Worm (Caenorhabditis elegans) whole organism, young adult: Measurements from ENCODE around the gene egl-20.

Experiments used
- B0019.2 ChIP-seq: fragments of 200-800 bp; sonication (Bioruptor generic); conservative IDR thresholded peaks from 2 replicates; pipeline ENCODE4 v1.3.6; 2022; ENCODE audit warnings: missing genetic modification reagents, missing genetic modification characterization, missing compliant biosample characterization
- B0035.1 ChIP-seq: sonication (generic microtip); optimal IDR thresholded peaks from 2 replicates; lab custom pipeline; 2016; ENCODE audit warnings: missing genetic modification characterization, mild to moderate bottlenecking, missing compliant biosample characterization, missing genotype, missing genetic modification reagents
- B0336.3 ChIP-seq: fragments of 200-800 bp; sonication (Bioruptor generic); IDR thresholded peaks from 2 replicates; pipeline ENCODE4 v1.3.6; 2022; ENCODE audit warnings: missing genetic modification characterization, missing compliant biosample characterization
- F10E7.11 ChIP-seq: sonication (generic microtip); optimal IDR thresholded peaks from 2 replicates; lab custom pipeline; 2017; ENCODE audit warnings: mild to moderate bottlenecking, missing genetic modification characterization, moderate library complexity, missing compliant biosample characterization
- F37B4.10 ChIP-seq: fragments of 200-800 bp; sonication (Bioruptor generic); IDR thresholded peaks from 2 replicates; pipeline ENCODE4 v1.3.6; 2022; ENCODE audit warnings: missing genetic modification characterization, missing compliant biosample characterization
- K11D2.4 ChIP-seq: fragments of 200-800 bp; sonication (Bioruptor generic); IDR thresholded peaks from 2 replicates; pipeline ENCODE4 v1.3.6; 2022; ENCODE audit warnings: missing genetic modification reagents, missing genetic modification characterization, missing compliant biosample characterization
- Y79H2A.3 ChIP-seq: fragments of 200-800 bp; sonication (Bioruptor generic); conservative IDR thresholded peaks from 2 replicates; pipeline ENCODE4 v1.3.6; 2022; ENCODE audit warnings: missing genetic modification reagents, missing genetic modification characterization, missing compliant biosample characterization
- Y95B8A.8 ChIP-seq: fragments of 200-800 bp; sonication (Bioruptor generic); IDR thresholded peaks from 2 replicates; pipeline ENCODE4 v1.3.6; 2022; ENCODE audit warnings: missing genetic modification reagents, missing genetic modification characterization, missing compliant biosample characterization
- akir-1 ChIP-seq: fragments of 200-800 bp; sonication (Bioruptor generic); optimal IDR thresholded peaks from 2 replicates; lab custom pipeline; 2018; ENCODE audit warnings: mild to moderate bottlenecking, missing genetic modification characterization, moderate library complexity, missing compliant biosample characterization
- atf-7 ChIP-seq: sonication (generic microtip); optimal IDR thresholded peaks from 2 replicates; lab custom pipeline; 2017; ENCODE audit warnings: mild to moderate bottlenecking, missing genetic modification characterization, missing compliant biosample characterization
- athp-1 ChIP-seq: sonication (generic microtip); optimal IDR thresholded peaks from 2 replicates; lab custom pipeline; 2017; ENCODE audit warnings: mild to moderate bottlenecking, missing genetic modification characterization, missing compliant biosample characterization
- attf-5 ChIP-seq: fragments of 200-800 bp; sonication (Bioruptor generic); optimal IDR thresholded peaks from 2 replicates; lab custom pipeline; 2018; ENCODE audit warnings: mild to moderate bottlenecking, missing genetic modification characterization, missing compliant biosample characterization
- bed-2 ChIP-seq: fragments of 200-800 bp; sonication (Bioruptor generic); IDR thresholded peaks from 2 replicates; pipeline ENCODE4 v1.3.6; 2022; ENCODE audit warnings: missing genetic modification reagents, missing genetic modification characterization, missing compliant biosample characterization
- cebp-1 ChIP-seq, 2 experiments: fragments of 200-800 bp in 1 of 2; sonication (Bioruptor generic) in 1 of 2; sonication (generic microtip) in 1 of 2; IDR thresholded peaks in 1 of 2; optimal IDR thresholded peaks in 1 of 2; 2 replicates each; pipeline versions ENCODE4 v1.3.6 to Lab custom; 2017 to 2022; ENCODE audit warnings: missing compliant biosample characterization in 2 of 2, missing genetic modification characterization in 2 of 2, mild to moderate bottlenecking in 1 of 2, missing genetic modification reagents in 1 of 2, moderate library complexity in 1 of 2
- ceh-27 ChIP-seq: fragments of 200-800 bp; sonication (Bioruptor generic); optimal IDR thresholded peaks from 2 replicates; lab custom pipeline; 2018; ENCODE audit warnings: mild to moderate bottlenecking, missing genetic modification characterization, moderate library complexity, missing compliant biosample characterization
- ceh-58 ChIP-seq: fragments of 200-800 bp; sonication (Bioruptor generic); IDR thresholded peaks from 2 replicates; pipeline ENCODE4 v1.3.6; 2022; ENCODE audit warnings: missing genetic modification characterization, missing compliant biosample characterization
- dpff-1 ChIP-seq: sonication (generic microtip); optimal IDR thresholded peaks from 2 replicates; lab custom pipeline; 2017; ENCODE audit warnings: mild to moderate bottlenecking, missing genetic modification characterization, missing compliant biosample characterization
- efl-1 ChIP-seq: fragments of 150-350 bp; optimal IDR thresholded peaks from 2 replicates; lab custom pipeline; 2014; ENCODE audit warnings: missing biosample characterization, missing genetic modification reagents, missing genetic modification characterization
- egrh-3 ChIP-seq: fragments of 200-800 bp; sonication (Bioruptor generic); IDR thresholded peaks from 2 replicates; pipeline ENCODE4 v1.3.6; 2022; ENCODE audit warnings: missing genetic modification reagents, missing genetic modification characterization, missing compliant biosample characterization
- ekl-4 ChIP-seq: fragments of 200-800 bp; sonication (Bioruptor generic); IDR thresholded peaks from 2 replicates; pipeline ENCODE4 v1.3.6; 2022; ENCODE audit warnings: missing genetic modification reagents, missing genetic modification characterization, missing compliant biosample characterization
- hlh-12 ChIP-seq: sonication (generic microtip); optimal IDR thresholded peaks from 2 replicates; lab custom pipeline; 2016; ENCODE audit warnings: missing genetic modification characterization, missing compliant biosample characterization
- let-607 ChIP-seq, 2 experiments: fragments of 200-800 bp in 1 of 2; sonication (Bioruptor generic) in 1 of 2; sonication (generic microtip) in 1 of 2; optimal IDR thresholded peaks; 2 replicates each; lab custom pipeline; 2016 to 2018; ENCODE audit warnings: mild to moderate bottlenecking in 2 of 2, missing compliant biosample characterization in 2 of 2, missing genetic modification characterization in 2 of 2, moderate library complexity in 2 of 2, missing genotype in 1 of 2
- lir-1 ChIP-seq: fragments of 200-800 bp; sonication (Bioruptor generic); conservative IDR thresholded peaks from 2 replicates; pipeline ENCODE4 v1.3.6; 2022; ENCODE audit warnings: missing genetic modification reagents, missing genetic modification characterization, missing compliant biosample characterization
- lsl-1 ChIP-seq: fragments of 200-800 bp; sonication (Bioruptor generic); optimal IDR thresholded peaks from 2 replicates; lab custom pipeline; 2018; ENCODE audit warnings: mild to moderate bottlenecking, missing genetic modification characterization, moderate library complexity, missing compliant biosample characterization
- lsy-27 ChIP-seq: sonication (generic microtip); optimal IDR thresholded peaks from 2 replicates; lab custom pipeline; 2017; ENCODE audit warnings: missing genetic modification characterization, mild to moderate bottlenecking, missing compliant biosample characterization, antibody characterized with exemption, missing genotype, borderline replicate concordance; ENCODE audit not compliant: insufficient read depth
- madf-3 ChIP-seq: fragments of 200-800 bp; sonication (Bioruptor generic); IDR thresholded peaks from 2 replicates; pipeline ENCODE4 v1.3.6; 2022; ENCODE audit warnings: missing genetic modification reagents, missing genetic modification characterization, missing compliant biosample characterization
- madf-6 ChIP-seq: fragments of 200-800 bp; sonication (Bioruptor generic); IDR thresholded peaks from 2 replicates; pipeline ENCODE4 v1.3.6; 2022; ENCODE audit warnings: missing genetic modification reagents, missing genetic modification characterization, missing compliant biosample characterization
- madf-8 ChIP-seq: fragments of 200-800 bp; sonication (Bioruptor generic); conservative IDR thresholded peaks from 2 replicates; pipeline ENCODE4 v1.3.6; 2022; ENCODE audit warnings: missing genetic modification reagents, missing genetic modification characterization, missing compliant biosample characterization
- mcd-1 ChIP-seq: fragments of 200-800 bp; sonication (Bioruptor generic); IDR thresholded peaks from 2 replicates; pipeline ENCODE4 v1.3.6; 2022; ENCODE audit warnings: missing genetic modification reagents, missing genetic modification characterization, missing compliant biosample characterization
- mxl-1 ChIP-seq: sonication (generic microtip); optimal IDR thresholded peaks from 2 replicates; lab custom pipeline; 2016; ENCODE audit warnings: missing genetic modification characterization, missing compliant biosample characterization
- nfya-2 ChIP-seq: fragments of 200-800 bp; sonication (Bioruptor generic); IDR thresholded peaks from 2 replicates; pipeline ENCODE4 v1.3.6; 2022; ENCODE audit warnings: missing genetic modification reagents, missing genetic modification characterization, missing compliant biosample characterization
- rec-8 ChIP-seq, 2 experiments: sonication (generic microtip); optimal IDR thresholded peaks; 2 replicates each; lab custom pipeline; 2016; ENCODE audit warnings: mild to moderate bottlenecking in 2 of 2, missing genetic modification characterization in 2 of 2, missing genetic modification reagents in 2 of 2, missing genotype in 2 of 2, missing biosample characterization in 1 of 2, missing compliant biosample characterization in 1 of 2, moderate library complexity in 1 of 2
- sea-2 ChIP-seq: fragments of 200-800 bp; sonication (Bioruptor generic); IDR thresholded peaks from 2 replicates; pipeline ENCODE4 v1.3.6; 2022; ENCODE audit warnings: missing genetic modification characterization, missing compliant biosample characterization
- snpc-3.4 ChIP-seq: sonication (generic microtip); optimal IDR thresholded peaks from 2 replicates; lab custom pipeline; 2017; ENCODE audit warnings: missing genetic modification characterization, mild to moderate bottlenecking, missing compliant biosample characterization, antibody characterized with exemption, moderate library complexity, missing genotype, missing genetic modification reagents
- somi-1 ChIP-seq: fragments of 200-800 bp; sonication (Bioruptor generic); optimal IDR thresholded peaks from 2 replicates; lab custom pipeline; 2018; ENCODE audit warnings: mild to moderate bottlenecking, missing genetic modification characterization, missing compliant biosample characterization
- unc-62 ChIP-seq: fragments of 150-350 bp; optimal IDR thresholded peaks from 2 replicates; lab custom pipeline; 2014; ENCODE audit warnings: missing biosample characterization, missing genetic modification reagents, missing genetic modification characterization
- zfh-2 ChIP-seq: fragments of 200-800 bp; sonication (Bioruptor generic); conservative IDR thresholded peaks from 2 replicates; pipeline ENCODE4 v1.3.6; 2022; ENCODE audit warnings: missing genetic modification reagents, missing genetic modification characterization, missing compliant biosample characterization
- ztf-18 ChIP-seq: sonication (generic microtip); optimal IDR thresholded peaks from 2 replicates; lab custom pipeline; 2016; ENCODE audit warnings: missing genotype, mild to moderate bottlenecking, missing genetic modification characterization, missing compliant biosample characterization

egl-20 gene

DNA sequence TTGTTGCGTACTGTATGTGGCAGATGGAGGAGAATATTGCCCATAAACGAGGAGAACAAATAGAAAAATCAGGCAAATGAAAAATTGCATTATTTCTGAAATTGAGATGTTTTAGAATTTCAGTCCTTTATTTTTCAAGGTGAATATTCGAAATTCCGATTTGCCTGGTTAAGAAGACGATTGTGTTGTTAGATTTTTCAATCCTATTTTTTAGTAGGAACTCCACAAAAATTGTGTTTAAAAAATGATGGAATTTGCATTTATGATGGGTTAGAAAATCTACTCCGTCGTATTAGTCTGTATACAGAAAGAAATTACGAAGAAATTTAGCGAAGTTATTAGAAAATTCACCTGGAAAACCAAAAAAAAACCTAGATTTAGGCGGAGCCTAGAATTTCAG is at the start of gene egl-20:
TSS of gene egl-20 (minus strand) at position 101 of the 400 bp plus-strand sequence.
- TF ChIP-seq F37B4.10 (GFP tag; lab: Robert Waterston, UW), result no peak
- no peak for TF ChIP-seq mxl-1 (tag; lab: Kevin White, UChicago)
- TF ChIP-seq ceh-58 (GFP tag; lab: Robert Waterston, UW), result no peak
- no peak for TF ChIP-seq unc-62 (GFP tag; lab: Kevin White, UChicago)
- TF ChIP-seq zfh-2, result no peak
- no peak for TF ChIP-seq somi-1 (GFP tag; lab: Kevin White, UChicago)
- TF ChIP-seq ceh-27 (GFP tag; lab: Kevin White, UChicago), result no peak
- no peak for TF ChIP-seq attf-5 (GFP tag; lab: Kevin White, UChicago)
- TF ChIP-seq nfya-2 (GFP tag; lab: Robert Waterston, UW), result no peak
- TF ChIP-seq dpff-1 (tag; lab: Kevin White, UChicago), result no peak
- TF ChIP-seq ekl-4, result no peak
- TF ChIP-seq sea-2 (GFP tag; lab: Robert Waterston, UW), result no peak
- TF ChIP-seq athp-1 (tag; lab: Kevin White, UChicago), result no peak

ce11 chrIV:9864778-9865177 is 49.4 kb upstream of the egl-20 start, which contains the start of the genes K07F5.15 and K07F5.22:
TSS of gene K07F5.15 (plus strand) at chrIV:9865078.
TSS of gene K07F5.22 (plus strand) at chrIV:9865078.
- TF ChIP-seq Y95B8A.8 (GFP tag; lab: Robert Waterston, UW) (no peak), let-607 (tag; optimal IDR thresholded peaks at IDR 0.05; lab: Kevin White, UChicago) (no peak), atf-7 (tag; lab: Kevin White, UChicago) (no peak), lir-1 (no peak), egrh-3 (no peak), madf-8 (GFP tag; lab: Robert Waterston, UW) (no peak), Y79H2A.3 (GFP tag; lab: Robert Waterston, UW) (no peak), cebp-1 (GFP tag; IDR thresholded peaks at IDR 0.05; lab: Robert Waterston, UW) (no peak), cebp-1 (tag; optimal IDR thresholded peaks at IDR 0.05; lab: Kevin White, UChicago) (no peak), rec-8 (tag; optimal IDR thresholded peaks at IDR 0.05; lab: Kevin White, UChicago) (no peak), B0336.3 (GFP tag; lab: Robert Waterston, UW) (no peak), B0019.2 (no peak), akir-1 (no peak), B0035.1 (tag; lab: Kevin White, UChicago) (no peak), K11D2.4 (no peak), lsy-27 (no peak), efl-1 (GFP tag; lab: Kevin White, UChicago) (no peak), mcd-1 (GFP tag; lab: Robert Waterston, UW) (no peak), bed-2 (no peak), hlh-12 (no peak)
- TF ChIP-seq, all 124 proteins: peak for 0

- no peak for TF ChIP-seq athp-1 (tag; lab: Kevin White, UChicago)
- TF ChIP-seq Y95B8A.8 (GFP tag; lab: Robert Waterston, UW), result no peak
- TF ChIP-seq ztf-18 (tag; lab: Kevin White, UChicago), result no peak
- TF ChIP-seq atf-7 (tag; lab: Kevin White, UChicago), result no peak
Measured at ce11 chrIV:9863817-9864216, 48.5 kb upstream of the egl-20 start, which contains the start of gene K07F5.16. TSS of gene K07F5.16 (plus strand) at chrIV:9864117.

ce11 chrIV:9861921-9862320 is 46.6 kb upstream of the egl-20 start, which contains the start of gene K07F5.14:
TSS of gene K07F5.14 (plus strand) at chrIV:9862221.
- TF ChIP-seq lsl-1 (GFP tag; lab: Kevin White, UChicago) (peak; percentile 3), F10E7.11 (no peak), snpc-3.4 (tag; lab: Kevin White, UChicago) (no peak), bed-2 (no peak), madf-6 (peak; percentile 35; the same call in 1 of the 2 replicates), madf-3 (GFP tag; lab: Robert Waterston, UW) (peak; percentile 59; the same call in 1 of the 2 replicates)
